Worm (Caenorhabditis elegans) whole organism, mixed stage, embryonic: ENCODE results near the gene srg-26.

Experiments
- M03D4.4 ChIP-seq: sonication (generic microtip); optimal IDR thresholded peaks from 2 replicates; lab custom pipeline; 2017; ENCODE audit warnings: mild to moderate bottlenecking, missing genetic modification characterization, missing compliant biosample characterization
- bed-3 ChIP-seq: fragments of 200-800 bp; sonication (Bioruptor generic); optimal IDR thresholded peaks from 3 replicates; lab custom pipeline; 2018; ENCODE audit warnings: mild to moderate bottlenecking, missing genetic modification characterization, moderate library complexity, missing compliant biosample characterization
- ceh-39 ChIP-seq: fragments of 150-350 bp; optimal IDR thresholded peaks from 2 replicates; lab custom pipeline; 2014; ENCODE audit warnings: missing biosample characterization, missing genetic modification characterization
- ceh-43 ChIP-seq: fragments of 200-800 bp; sonication (Bioruptor generic); optimal IDR thresholded peaks from 2 replicates; lab custom pipeline; 2018; ENCODE audit warnings: mild to moderate bottlenecking, missing genetic modification characterization, moderate library complexity, missing compliant biosample characterization
- ceh-83 ChIP-seq: fragments of 200-800 bp; sonication (Bioruptor generic); optimal IDR thresholded peaks from 2 replicates; lab custom pipeline; 2018; ENCODE audit warnings: mild to moderate bottlenecking, missing genetic modification characterization, missing compliant biosample characterization
- ces-1 ChIP-seq: fragments of 150-350 bp; optimal IDR thresholded peaks from 2 replicates; lab custom pipeline; 2014; ENCODE audit warnings: missing biosample characterization, missing genetic modification reagents, missing genetic modification characterization
- cnd-1 ChIP-seq: fragments of 200-800 bp; sonication (Bioruptor generic); optimal IDR thresholded peaks from 2 replicates; lab custom pipeline; 2018; ENCODE audit warnings: mild to moderate bottlenecking, missing genetic modification characterization, missing compliant biosample characterization
- drap-1 ChIP-seq: fragments of 200-800 bp; sonication (Bioruptor generic); optimal IDR thresholded peaks from 3 replicates; lab custom pipeline; 2018; ENCODE audit warnings: mild to moderate bottlenecking, missing genetic modification characterization, missing compliant biosample characterization
- elt-1 ChIP-seq: sonication (generic microtip); optimal IDR thresholded peaks from 2 replicates; lab custom pipeline; 2017; ENCODE audit warnings: missing genetic modification characterization, mild to moderate bottlenecking, missing compliant biosample characterization, antibody characterized with exemption, moderate library complexity, borderline replicate concordance; ENCODE audit not compliant: insufficient read depth
- elt-3 ChIP-seq: fragments of 150-350 bp; optimal IDR thresholded peaks from 2 replicates; lab custom pipeline; 2014; ENCODE audit warnings: missing biosample characterization, missing genetic modification characterization
- ham-2 ChIP-seq: fragments of 200-800 bp; sonication (Bioruptor generic); optimal IDR thresholded peaks from 2 replicates; lab custom pipeline; 2018; ENCODE audit warnings: mild to moderate bottlenecking, missing genetic modification characterization, missing compliant biosample characterization
- hlh-1 ChIP-seq: fragments of 150-350 bp; optimal IDR thresholded peaks from 2 replicates; lab custom pipeline; 2014; ENCODE audit warnings: missing biosample characterization, missing genetic modification reagents, missing genetic modification characterization
- lin-13 ChIP-seq: fragments of 150-350 bp; optimal IDR thresholded peaks from 2 replicates; lab custom pipeline; 2014; ENCODE audit warnings: missing biosample characterization, missing genetic modification characterization
- lin-32 ChIP-seq: fragments of 200-800 bp; sonication (Bioruptor generic); optimal IDR thresholded peaks from 2 replicates; lab custom pipeline; 2018; ENCODE audit warnings: mild to moderate bottlenecking, missing genetic modification characterization, missing compliant biosample characterization
- lsy-2 ChIP-seq: fragments of 150-350 bp; optimal IDR thresholded peaks from 2 replicates; lab custom pipeline; 2014; ENCODE audit warnings: missing biosample characterization, missing genetic modification characterization
- mab-5 ChIP-seq: fragments of 150-350 bp; optimal IDR thresholded peaks from 2 replicates; lab custom pipeline; 2014; ENCODE audit warnings: missing biosample characterization, missing genetic modification characterization
- mep-1 ChIP-seq: fragments of 150-350 bp; optimal IDR thresholded peaks from 2 replicates; lab custom pipeline; 2017; ENCODE audit warnings: missing biosample characterization, missing genetic modification reagents, missing genetic modification characterization, inconsistent platforms
- nhr-12 ChIP-seq: fragments of 150-350 bp; optimal IDR thresholded peaks from 2 replicates; lab custom pipeline; 2014; ENCODE audit warnings: missing biosample characterization, missing genetic modification characterization
- nhr-2 ChIP-seq: fragments of 150-350 bp; optimal IDR thresholded peaks from 2 replicates; lab custom pipeline; 2014; ENCODE audit warnings: missing biosample characterization, missing genetic modification characterization
- nhr-237 ChIP-seq: fragments of 150-350 bp; optimal IDR thresholded peaks from 2 replicates; lab custom pipeline; 2014; ENCODE audit warnings: missing biosample characterization, missing genetic modification characterization
- nhr-28 ChIP-seq: fragments of 150-350 bp; optimal IDR thresholded peaks from 2 replicates; lab custom pipeline; 2014; ENCODE audit warnings: missing biosample characterization, missing genetic modification characterization
- nhr-76 ChIP-seq: sonication (generic microtip); optimal IDR thresholded peaks from 2 replicates; lab custom pipeline; 2017; ENCODE audit warnings: missing biosample characterization, missing genetic modification characterization
- sem-2 ChIP-seq: fragments of 200-800 bp; sonication (Bioruptor generic); optimal IDR thresholded peaks from 2 replicates; lab custom pipeline; 2018; ENCODE audit warnings: mild to moderate bottlenecking, missing genetic modification characterization, missing compliant biosample characterization
- snpc-4 ChIP-seq: fragments of 150-350 bp; optimal IDR thresholded peaks from 2 replicates; lab custom pipeline; 2014; ENCODE audit warnings: missing biosample characterization, missing genetic modification characterization
- sptf-1 ChIP-seq: sonication (generic microtip); optimal IDR thresholded peaks from 2 replicates; lab custom pipeline; 2017; ENCODE audit warnings: mild to moderate bottlenecking, missing genetic modification characterization, moderate library complexity, missing compliant biosample characterization
- tbx-8 ChIP-seq: fragments of 200-800 bp; sonication (Bioruptor generic); optimal IDR thresholded peaks from 2 replicates; lab custom pipeline; 2018; ENCODE audit warnings: mild to moderate bottlenecking, missing genetic modification characterization, moderate library complexity, missing compliant biosample characterization
- unc-62 ChIP-seq: fragments of 150-350 bp; optimal IDR thresholded peaks from 2 replicates; lab custom pipeline; 2014; ENCODE audit warnings: missing biosample characterization, missing genetic modification reagents, missing genetic modification characterization
- zip-8 ChIP-seq: fragments of 150-350 bp; optimal IDR thresholded peaks from 2 replicates; lab custom pipeline; 2014; ENCODE audit warnings: missing biosample characterization, missing genetic modification characterization

srg-26 gene

DNA sequence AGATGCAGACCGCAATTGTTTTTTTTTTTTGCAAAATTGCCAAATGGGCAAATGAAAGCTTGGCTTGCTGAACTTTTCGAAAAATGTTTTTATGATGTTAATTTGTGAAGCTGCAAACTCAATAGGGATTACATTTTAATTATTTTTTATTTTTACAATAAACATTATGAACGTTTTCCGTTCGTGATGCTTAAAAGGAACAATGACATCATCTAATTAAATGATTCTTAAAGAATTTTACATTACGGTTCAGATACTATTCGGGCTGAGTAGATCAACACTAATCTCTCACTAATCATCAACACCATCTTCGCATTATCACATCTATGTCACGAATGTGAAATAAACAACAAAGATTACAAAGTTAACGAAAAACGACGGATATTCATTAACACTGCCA lies 18.6 kb upstream of the srg-26 start, which contains the start of gene C10G8.3:
Gene C10G8.3, plus strand, starts transcription at position 301 of the 400 bp plus-strand sequence.
- TF ChIP-seq elt-3 (tag; lab: Kevin White, UChicago) (no peak), M03D4.4 (tag; lab: Kevin White, UChicago) (no peak), mab-5 (tag; lab: Kevin White, UChicago) (no peak), drap-1 (GFP tag; lab: Kevin White, UChicago) (no peak), mep-1 (tag; lab: Kevin White, UChicago) (no peak), ceh-39 (no peak), nhr-237 (tag; lab: Kevin White, UChicago) (no peak), ceh-83 (GFP tag; lab: Kevin White, UChicago) (no peak), hlh-1 (tag; lab: Kevin White, UChicago) (no peak), bed-3 (GFP tag; lab: Kevin White, UChicago) (no peak), nhr-28 (tag; lab: Kevin White, UChicago) (no peak), nhr-12 (tag; lab: Kevin White, UChicago) (no peak), lin-32 (no peak), zip-8 (tag; lab: Kevin White, UChicago) (no peak), lin-13 (tag; lab: Kevin White, UChicago) (no peak), ces-1 (GFP tag; lab: Kevin White, UChicago) (no peak), sem-2 (GFP tag; lab: Kevin White, UChicago) (no peak), ceh-43 (GFP tag; lab: Kevin White, UChicago) (no peak)

DNA sequence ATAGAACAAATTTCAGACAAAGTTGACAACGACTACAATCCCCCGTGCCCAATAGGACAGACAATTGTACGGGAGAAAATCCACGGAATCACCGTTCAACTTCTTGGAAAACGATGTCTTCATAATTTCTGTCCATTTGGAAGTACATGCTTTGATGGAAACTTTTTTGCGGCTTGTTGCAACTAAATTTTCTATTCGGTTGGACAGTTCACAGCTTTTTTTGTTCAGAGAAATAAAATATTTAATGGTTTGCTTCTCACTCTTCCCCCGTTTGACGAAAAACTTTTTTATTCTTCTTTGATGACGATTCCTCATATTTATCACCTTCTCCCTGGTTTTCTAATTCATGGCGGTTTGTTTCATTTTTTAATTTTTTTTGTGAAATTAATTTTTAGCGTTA lies 17.0 kb upstream of the srg-26 start, which contains the start of gene C10G8.2:
Gene C10G8.2, plus strand, starts transcription at position 301 of the 400 bp plus-strand sequence.
- TF ChIP-seq drap-1 (GFP tag; lab: Kevin White, UChicago) (no peak), elt-3 (tag; lab: Kevin White, UChicago) (no peak), cnd-1 (tag; lab: Kevin White, UChicago) (no peak), ceh-43 (GFP tag; lab: Kevin White, UChicago) (no peak), ham-2 (GFP tag; lab: Kevin White, UChicago) (no peak), tbx-8 (no peak), unc-62 (GFP tag; lab: Kevin White, UChicago) (no peak), elt-1 (tag; lab: Kevin White, UChicago) (no peak), M03D4.4 (tag; lab: Kevin White, UChicago) (no peak), zip-8 (tag; lab: Kevin White, UChicago) (no peak), nhr-2 (tag; lab: Kevin White, UChicago) (no peak), nhr-237 (tag; lab: Kevin White, UChicago) (no peak), bed-3 (GFP tag; lab: Kevin White, UChicago) (no peak), mep-1 (tag; lab: Kevin White, UChicago) (no peak), sptf-1 (tag; lab: Kevin White, UChicago) (no peak), lsy-2 (tag; lab: Kevin White, UChicago) (no peak)

DNA sequence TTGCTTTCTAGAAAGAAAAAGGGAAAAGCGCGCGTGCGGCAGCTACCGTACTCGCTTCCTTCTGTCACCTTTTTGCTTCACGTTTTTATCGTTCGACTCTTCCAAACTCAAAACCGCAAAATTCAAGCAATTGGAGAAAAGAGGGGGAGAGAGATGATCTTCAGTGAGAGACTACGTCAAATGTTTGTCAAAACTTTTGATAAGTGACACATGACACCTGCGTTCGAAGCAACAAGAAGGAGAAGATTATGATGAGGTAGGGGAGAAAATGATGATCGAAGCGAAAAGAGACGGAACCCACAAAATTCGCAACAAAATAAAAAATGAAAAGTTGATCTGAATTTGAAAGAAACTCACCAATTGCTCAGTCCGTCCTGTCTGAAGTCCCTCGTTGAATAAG lies 12.7 kb upstream of the srg-26 start:
- TF ChIP-seq unc-62 (GFP tag; lab: Kevin White, UChicago) (peak; percentile 80), tbx-8 (no peak), hlh-1 (tag; lab: Kevin White, UChicago) (peak; percentile 41), nhr-12 (tag; lab: Kevin White, UChicago) (no peak)

DNA sequence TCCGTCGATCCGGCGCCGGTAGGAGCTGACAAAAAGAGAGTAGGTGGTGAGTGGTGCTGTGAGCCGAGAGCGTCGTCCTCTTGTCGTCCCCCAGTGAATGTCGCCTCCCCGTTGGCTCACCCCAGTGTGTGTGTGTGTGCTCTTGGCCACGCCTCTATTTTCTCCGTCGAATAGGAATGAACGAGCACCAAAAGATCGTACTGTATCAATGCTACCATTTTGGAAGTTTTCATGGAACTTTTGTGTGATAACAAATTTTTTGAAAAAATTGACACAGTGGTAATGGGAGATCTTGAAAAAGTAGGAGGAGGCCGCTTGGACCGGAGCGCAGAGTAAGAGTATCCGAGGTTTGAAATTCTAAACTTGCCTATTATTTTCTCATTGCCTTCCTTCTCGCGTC lies 11.6 kb upstream of the srg-26 start, which contains the start of gene ceh-34:
Gene ceh-34, minus strand, starts transcription at position 101 of the 400 bp plus-strand sequence.
- no peak for TF ChIP-seq snpc-4 (tag; lab: Kevin White, UChicago)

DNA sequence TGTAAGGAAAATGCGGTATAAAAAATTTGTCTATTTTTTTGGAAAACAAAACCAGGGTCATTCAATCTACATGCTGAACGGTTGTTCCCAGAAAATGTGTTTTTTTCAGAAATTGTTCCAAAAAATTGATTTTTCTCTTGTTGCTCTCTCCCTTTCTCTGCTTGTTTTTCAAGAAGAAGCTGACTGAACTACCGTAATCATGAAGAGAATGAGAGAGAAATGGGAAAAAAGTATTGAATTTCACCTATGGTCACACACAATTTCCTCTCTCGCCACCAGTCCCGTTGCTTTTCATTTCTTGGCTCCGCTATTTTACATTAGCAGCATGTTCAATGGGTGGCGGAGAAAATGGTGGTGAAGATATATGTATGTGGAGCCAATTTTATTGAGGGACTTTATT lies 8.3 kb upstream of the srg-26 start:
- TF ChIP-seq lin-13 (tag; lab: Kevin White, UChicago) (no peak), hlh-1 (tag; lab: Kevin White, UChicago) (no peak)

DNA sequence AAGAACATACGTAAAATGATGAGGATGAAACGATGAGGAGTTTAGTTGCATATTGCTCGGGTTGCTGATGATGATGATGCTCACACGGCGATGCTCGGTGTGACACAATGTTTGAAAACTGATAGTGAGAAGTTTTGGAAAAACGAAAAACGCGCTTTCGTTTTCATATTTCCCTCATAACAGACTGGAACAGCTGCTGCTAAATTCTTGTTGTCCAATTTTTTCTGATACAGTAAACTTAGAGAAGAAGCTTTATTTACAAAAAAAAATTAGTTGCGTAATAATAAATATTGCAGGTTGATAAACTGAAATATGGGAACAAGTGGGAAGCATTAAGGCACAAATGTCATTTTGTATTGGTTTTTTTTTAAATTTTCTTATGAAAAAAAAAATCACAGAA lies 6.5 kb upstream of the srg-26 start, which contains the start of gene ceh-33:
Gene ceh-33, minus strand, starts transcription at position 101 of the 400 bp plus-strand sequence.
- TF ChIP-seq ceh-39 (no peak), mab-5 (tag; lab: Kevin White, UChicago) (no peak), hlh-1 (tag; lab: Kevin White, UChicago) (no peak), bed-3 (GFP tag; lab: Kevin White, UChicago) (no peak), zip-8 (tag; lab: Kevin White, UChicago) (peak; percentile 32), nhr-76 (no peak)
